Worm (Caenorhabditis elegans) whole organism, young adult: ENCODE data around the gene W04E12.2.

ENCODE experiments used
- B0336.3 ChIP-seq: fragments of 200-800 bp; sonication (Bioruptor generic); IDR thresholded peaks from 2 replicates; pipeline ENCODE4 v1.3.6; 2022; ENCODE audit warnings: missing genetic modification characterization, missing compliant biosample characterization
- F55B11.4 ChIP-seq: sonication (generic microtip); optimal IDR thresholded peaks from 2 replicates; lab custom pipeline; 2016; ENCODE audit warnings: missing compliant biosample characterization, missing genetic modification characterization, borderline replicate concordance; ENCODE audit not compliant: insufficient read depth
- ZK185.1 ChIP-seq: sonication (generic microtip); optimal IDR thresholded peaks from 2 replicates; lab custom pipeline; 2016; ENCODE audit warnings: mild to moderate bottlenecking, missing genetic modification characterization, missing compliant biosample characterization; ENCODE audit not compliant: poor library complexity, severe bottlenecking
- attf-5 ChIP-seq: fragments of 200-800 bp; sonication (Bioruptor generic); optimal IDR thresholded peaks from 2 replicates; lab custom pipeline; 2018; ENCODE audit warnings: mild to moderate bottlenecking, missing genetic modification characterization, missing compliant biosample characterization
- ccch-3 ChIP-seq: fragments of 200-800 bp; sonication (Bioruptor generic); optimal IDR thresholded peaks from 2 replicates; lab custom pipeline; 2018; ENCODE audit warnings: mild to moderate bottlenecking, missing genetic modification characterization, missing compliant biosample characterization
- ceh-58 ChIP-seq: fragments of 200-800 bp; sonication (Bioruptor generic); IDR thresholded peaks from 2 replicates; pipeline ENCODE4 v1.3.6; 2022; ENCODE audit warnings: missing genetic modification characterization, missing compliant biosample characterization
- ekl-4 ChIP-seq: fragments of 200-800 bp; sonication (Bioruptor generic); IDR thresholded peaks from 2 replicates; pipeline ENCODE4 v1.3.6; 2022; ENCODE audit warnings: missing genetic modification reagents, missing genetic modification characterization, missing compliant biosample characterization
- hlh-12 ChIP-seq: sonication (generic microtip); optimal IDR thresholded peaks from 2 replicates; lab custom pipeline; 2016; ENCODE audit warnings: missing genetic modification characterization, missing compliant biosample characterization
- let-607 ChIP-seq, 2 experiments: fragments of 200-800 bp in 1 of 2; sonication (Bioruptor generic) in 1 of 2; sonication (generic microtip) in 1 of 2; optimal IDR thresholded peaks; 2 replicates each; lab custom pipeline; 2016 to 2018; ENCODE audit warnings: mild to moderate bottlenecking in 2 of 2, missing compliant biosample characterization in 2 of 2, missing genetic modification characterization in 2 of 2, moderate library complexity in 2 of 2, missing genotype in 1 of 2
- lsy-27 ChIP-seq: sonication (generic microtip); optimal IDR thresholded peaks from 2 replicates; lab custom pipeline; 2017; ENCODE audit warnings: missing genetic modification characterization, mild to moderate bottlenecking, missing compliant biosample characterization, antibody characterized with exemption, missing genotype, borderline replicate concordance; ENCODE audit not compliant: insufficient read depth
- madf-10 ChIP-seq: sonication (generic microtip); optimal IDR thresholded peaks from 2 replicates; lab custom pipeline; 2016; ENCODE audit warnings: mild to moderate bottlenecking, missing genetic modification characterization, missing compliant biosample characterization
- madf-3 ChIP-seq: fragments of 200-800 bp; sonication (Bioruptor generic); IDR thresholded peaks from 2 replicates; pipeline ENCODE4 v1.3.6; 2022; ENCODE audit warnings: missing genetic modification reagents, missing genetic modification characterization, missing compliant biosample characterization
- mcd-1 ChIP-seq: fragments of 200-800 bp; sonication (Bioruptor generic); IDR thresholded peaks from 2 replicates; pipeline ENCODE4 v1.3.6; 2022; ENCODE audit warnings: missing genetic modification reagents, missing genetic modification characterization, missing compliant biosample characterization
- mes-4 ChIP-seq: sonication (generic microtip); optimal IDR thresholded peaks from 2 replicates; lab custom pipeline; 2016; ENCODE audit warnings: missing genotype, missing genetic modification characterization, missing compliant biosample characterization
- nfya-1 ChIP-seq: sonication (generic microtip); optimal IDR thresholded peaks from 2 replicates; lab custom pipeline; 2017; ENCODE audit warnings: antibody characterized with exemption, missing compliant biosample characterization, missing genetic modification characterization, borderline replicate concordance; ENCODE audit not compliant: insufficient read depth
- nfya-2 ChIP-seq: fragments of 200-800 bp; sonication (Bioruptor generic); IDR thresholded peaks from 2 replicates; pipeline ENCODE4 v1.3.6; 2022; ENCODE audit warnings: missing genetic modification reagents, missing genetic modification characterization, missing compliant biosample characterization
- nhr-27 ChIP-seq: fragments of 200-800 bp; sonication (Bioruptor generic); optimal IDR thresholded peaks from 2 replicates; lab custom pipeline; 2018; ENCODE audit warnings: mild to moderate bottlenecking, missing genetic modification characterization, moderate library complexity, missing compliant biosample characterization
- nhr-80 ChIP-seq: sonication (generic microtip); optimal IDR thresholded peaks from 2 replicates; lab custom pipeline; 2016; ENCODE audit warnings: missing genetic modification characterization, missing compliant biosample characterization
- pbrm-1 ChIP-seq: fragments of 200-800 bp; sonication (Bioruptor generic); IDR thresholded peaks from 2 replicates; pipeline ENCODE4 v1.3.6; 2022; ENCODE audit warnings: missing genetic modification reagents, missing genetic modification characterization, missing compliant biosample characterization
- rcor-1 ChIP-seq: fragments of 200-800 bp; sonication (Bioruptor generic); IDR thresholded peaks from 2 replicates; pipeline ENCODE4 v1.3.6; 2022; ENCODE audit warnings: missing genetic modification reagents, missing genetic modification characterization, missing compliant biosample characterization
- rec-8 ChIP-seq, 2 experiments: sonication (generic microtip); optimal IDR thresholded peaks; 2 replicates each; lab custom pipeline; 2016; ENCODE audit warnings: mild to moderate bottlenecking in 2 of 2, missing genetic modification characterization in 2 of 2, missing genetic modification reagents in 2 of 2, missing genotype in 2 of 2, missing biosample characterization in 1 of 2, missing compliant biosample characterization in 1 of 2, moderate library complexity in 1 of 2
- snpc-1.1 ChIP-seq: sonication (generic microtip); optimal IDR thresholded peaks from 2 replicates; lab custom pipeline; 2017; ENCODE audit warnings: missing genetic modification characterization, mild to moderate bottlenecking, missing compliant biosample characterization, antibody characterized with exemption, moderate library complexity, missing genotype, missing genetic modification reagents; ENCODE audit not compliant: insufficient read depth
- snpc-4 ChIP-seq, 5 experiments: fragments of 150-350 bp in 1 of 5; sonication (generic microtip) in 4 of 5; optimal IDR thresholded peaks; 2 replicates each; lab custom pipeline; 2014 to 2018; ENCODE audit warnings: missing genetic modification characterization in 5 of 5, missing biosample characterization in 3 of 5, antibody characterized with exemption in 2 of 5, mild to moderate bottlenecking in 2 of 5, missing compliant biosample characterization in 2 of 5, missing genotype in 2 of 5, moderate library complexity in 2 of 5, missing genetic modification reagents in 1 of 5
- somi-1 ChIP-seq: fragments of 200-800 bp; sonication (Bioruptor generic); optimal IDR thresholded peaks from 2 replicates; lab custom pipeline; 2018; ENCODE audit warnings: mild to moderate bottlenecking, missing genetic modification characterization, missing compliant biosample characterization
- tbx-9 ChIP-seq: sonication (generic microtip); optimal IDR thresholded peaks from 2 replicates; lab custom pipeline; 2016; ENCODE audit warnings: borderline replicate concordance, missing genetic modification characterization, inconsistent platforms, missing compliant biosample characterization
- tlf-1 ChIP-seq: fragments of 200-800 bp; sonication (Bioruptor generic); optimal IDR thresholded peaks from 2 replicates; lab custom pipeline; 2018; ENCODE audit warnings: mild to moderate bottlenecking, missing genetic modification characterization, missing compliant biosample characterization
- zfh-2 ChIP-seq: fragments of 200-800 bp; sonication (Bioruptor generic); conservative IDR thresholded peaks from 2 replicates; pipeline ENCODE4 v1.3.6; 2022; ENCODE audit warnings: missing genetic modification reagents, missing genetic modification characterization, missing compliant biosample characterization
- zim-3 ChIP-seq: sonication (generic microtip); optimal IDR thresholded peaks from 2 replicates; lab custom pipeline; 2017; ENCODE audit warnings: mild to moderate bottlenecking, missing genetic modification characterization, moderate library complexity, missing compliant biosample characterization
- ztf-18 ChIP-seq: sonication (generic microtip); optimal IDR thresholded peaks from 2 replicates; lab custom pipeline; 2016; ENCODE audit warnings: missing genotype, mild to moderate bottlenecking, missing genetic modification characterization, missing compliant biosample characterization
- ztf-28 ChIP-seq: fragments of 200-800 bp; sonication (Bioruptor generic); IDR thresholded peaks from 2 replicates; pipeline ENCODE4 v1.3.6; 2022; ENCODE audit warnings: missing genetic modification reagents, missing genetic modification characterization, missing compliant biosample characterization
- ztf-6 ChIP-seq: fragments of 200-800 bp; sonication (Bioruptor generic); IDR thresholded peaks from 2 replicates; pipeline ENCODE4 v1.3.6; 2022; ENCODE audit warnings: missing genetic modification reagents, missing genetic modification characterization, missing compliant biosample characterization

The W04E12.2 gene

DNA sequence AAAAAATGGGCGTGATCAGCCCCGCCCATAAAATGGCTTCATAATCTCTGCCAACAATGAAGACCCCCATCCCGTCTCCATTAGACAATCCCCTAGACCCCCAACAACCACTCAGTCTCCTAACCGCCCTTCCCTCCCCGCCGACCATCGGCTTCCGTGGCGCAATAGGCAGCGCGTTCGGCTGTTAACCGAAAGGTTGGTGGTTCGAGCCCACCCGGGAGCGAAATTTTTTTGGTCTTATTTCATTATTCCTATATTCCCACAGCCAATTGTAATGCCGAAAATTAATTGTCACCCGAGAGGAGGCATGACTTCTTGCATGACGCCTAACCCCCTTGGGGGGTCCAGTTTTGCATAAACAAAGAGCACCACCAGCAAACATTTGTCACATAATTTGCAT, 18.1 kb downstream of the W04E12.2 start (continued):
- TF ChIP-seq lsy-27 (tag; lab: Kevin White, UChicago) (peak; percentile 49), snpc-4 (GFP tag; optimal IDR thresholded peaks at IDR 0.05; lab: Kevin White, UChicago) (peak; percentile 27), snpc-4 (tag; optimal IDR thresholded peaks at IDR 0.05; lab: Kevin White, UChicago) (peak in 1 of 4 experiments; percentile 36), ztf-28 (GFP tag; lab: Robert Waterston, UW) (peak; percentile 71; the same call in 1 of the 2 replicates), ztf-6 (GFP tag; lab: Robert Waterston, UW) (0 out of 2 replicates have a peak, but pooled peaks have one; percentile 7), tlf-1 (GFP tag; lab: Kevin White, UChicago) (no peak), ceh-58 (GFP tag; lab: Robert Waterston, UW) (no peak), somi-1 (GFP tag; lab: Kevin White, UChicago) (no peak), madf-10 (tag; lab: Kevin White, UChicago) (peak; percentile 14), madf-3 (GFP tag; lab: Robert Waterston, UW) (peak; percentile 65; the same call in 1 of the 2 replicates), zim-3 (tag; lab: Kevin White, UChicago) (peak; percentile 41), hlh-12 (tag; lab: Kevin White, UChicago) (no peak), ekl-4 (GFP tag; lab: Robert Waterston, UW) (no peak), mcd-1 (GFP tag; lab: Robert Waterston, UW) (peak; percentile 52), rcor-1 (0 out of 2 replicates have a peak, but pooled peaks have one; percentile 42), nfya-2 (no peak), pbrm-1 (GFP tag; lab: Robert Waterston, UW) (peak; percentile 64), ztf-18 (peak; percentile 32), nfya-1 (tag; lab: Kevin White, UChicago) (no peak), mes-4 (tag; lab: Kevin White, UChicago) (no peak)

DNA sequence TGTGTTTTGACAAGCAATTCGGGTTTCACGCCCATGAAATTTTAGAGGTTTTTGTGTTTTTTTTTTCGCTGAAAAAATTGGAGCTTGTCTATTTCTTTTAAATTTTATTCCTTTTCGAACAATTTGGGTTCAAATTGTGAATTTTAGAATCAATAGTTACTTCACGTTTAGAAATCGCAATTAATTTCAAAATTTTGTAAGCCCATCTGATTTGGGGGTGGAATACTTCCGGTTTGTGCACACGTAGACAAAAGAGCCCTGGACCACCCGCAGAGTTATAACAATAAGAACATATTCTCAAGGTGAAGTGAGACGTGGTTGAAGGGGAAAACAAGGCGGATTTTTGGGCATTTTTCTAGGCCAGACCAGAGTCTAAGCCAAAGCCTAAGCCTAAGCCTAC, 21.7 kb downstream of the W04E12.2 start, which contains the start of gene Y116F11A.6:
Gene Y116F11A.6 (plus strand): TSS at position 301 of the 400 bp plus-strand sequence.
- TF ChIP-seq zfh-2 (GFP tag; lab: Robert Waterston, UW) (no peak), ccch-3 (no peak), mcd-1 (GFP tag; lab: Robert Waterston, UW) (no peak), pbrm-1 (GFP tag; lab: Robert Waterston, UW) (no peak)

DNA sequence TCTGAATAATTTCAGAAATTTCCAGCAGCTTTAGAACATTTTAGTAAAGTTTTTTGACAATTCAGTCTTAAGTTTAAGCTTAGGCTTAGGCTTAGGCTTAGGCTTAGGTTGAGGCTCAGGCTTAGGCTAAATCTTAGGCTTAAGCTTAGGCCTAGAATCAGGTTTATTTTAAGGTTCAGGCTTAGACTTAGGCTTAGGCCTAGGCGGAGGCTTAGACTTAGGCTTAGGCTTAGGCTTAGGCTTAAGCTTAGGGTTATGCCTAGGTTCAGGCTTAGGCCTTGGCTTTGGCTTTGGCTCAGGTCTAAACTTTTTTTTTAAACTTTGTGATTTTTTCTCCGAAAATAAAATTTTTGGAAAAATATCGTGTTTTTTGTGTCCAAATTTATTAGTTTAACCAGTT, 22.3 kb downstream of the W04E12.2 start:
- no peak for TF ChIP-seq nfya-1 (tag; lab: Kevin White, UChicago)
- no peak for TF ChIP-seq F55B11.4 (tag; lab: Kevin White, UChicago)
- TF ChIP-seq nhr-27 (tag; lab: Kevin White, UChicago): no peak
- no peak for TF ChIP-seq rec-8 (tag; optimal IDR thresholded peaks at IDR 0.05; lab: Kevin White, UChicago)
- no peak for TF ChIP-seq ztf-18
- no peak for TF ChIP-seq snpc-1.1 (tag; lab: Kevin White, UChicago)
- no peak for TF ChIP-seq B0336.3 (GFP tag; lab: Robert Waterston, UW)
- no peak for TF ChIP-seq snpc-4 (GFP tag; optimal IDR thresholded peaks at IDR 0.05; lab: Kevin White, UChicago)
- no peak for TF ChIP-seq snpc-4 (tag; optimal IDR thresholded peaks at IDR 0.05; lab: Kevin White, UChicago)
- no peak for TF ChIP-seq attf-5
- TF ChIP-seq let-607 (tag; optimal IDR thresholded peaks at IDR 0.05; lab: Kevin White, UChicago): no peak
- no peak for TF ChIP-seq ZK185.1 (tag; lab: Kevin White, UChicago)
- TF ChIP-seq tbx-9: no peak

DNA sequence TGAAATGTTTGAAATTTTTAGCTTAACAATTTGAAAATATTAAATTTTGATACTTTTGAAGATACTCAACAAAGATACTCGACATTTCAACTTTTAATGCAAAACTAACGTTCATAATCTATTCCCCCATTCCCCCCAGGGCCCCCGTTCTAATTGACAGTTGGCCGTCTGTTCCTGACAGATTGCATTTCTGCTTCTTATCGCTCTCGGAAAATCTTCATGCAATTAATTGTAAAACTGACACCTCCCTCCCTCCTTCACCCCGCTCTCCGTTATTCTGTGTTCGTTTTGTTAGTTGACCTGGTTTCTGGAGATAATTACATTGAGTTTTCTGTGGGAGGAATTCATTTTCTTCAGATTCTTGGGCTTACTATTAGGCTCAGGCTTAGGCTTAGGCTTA, 23.0 kb downstream of the W04E12.2 start:
- peak; percentile 23 for TF ChIP-seq nhr-80 (tag; lab: Kevin White, UChicago)
- TF ChIP-seq tlf-1 (GFP tag; lab: Kevin White, UChicago): no peak
